Fruit fly (Drosophila melanogaster) whole organism, embryonic: ENCODE data around the gene CG46042.

Source experiments
- CG15601 ChIP-seq: fragments of 200-800 bp; sonication (Bioruptor generic); optimal IDR thresholded peaks from 3 replicates; lab custom pipeline; 2019; ENCODE audit warnings: missing biosample characterization, mild to moderate bottlenecking, missing genetic modification characterization, moderate library complexity
- CG18599 ChIP-seq: fragments of 200-800 bp; sonication (Bioruptor generic); optimal IDR thresholded peaks from 3 replicates; lab custom pipeline; 2017; ENCODE audit warnings: missing biosample characterization, missing genetic modification characterization, mild to moderate bottlenecking, moderate library complexity, missing genetic modification reagents
- CG32767 ChIP-seq: fragments of 200-800 bp; sonication (Bioruptor generic); IDR thresholded peaks from 2 replicates; pipeline ENCODE4 v1.3.6; 2022; ENCODE audit warnings: missing biosample characterization, missing genetic modification characterization
- Tbp ChIP-seq: fragments of >200 bp; optimal IDR thresholded peaks from 2 replicates; lab custom pipeline; 2018; ENCODE audit warnings: missing biosample characterization, missing genetic modification characterization
- pho ChIP-seq: fragments of 200-800 bp; sonication (Bioruptor generic); optimal IDR thresholded peaks from 2 replicates; lab custom pipeline; 2016; ENCODE audit warnings: missing biosample characterization, missing genetic modification characterization
- sob ChIP-seq: fragments of 200-800 bp; sonication (Bioruptor generic); IDR thresholded peaks from 2 replicates; pipeline ENCODE4 v1.3.6; 2022; ENCODE audit warnings: missing biosample characterization, missing genetic modification characterization

Gene CG46042

DNA sequence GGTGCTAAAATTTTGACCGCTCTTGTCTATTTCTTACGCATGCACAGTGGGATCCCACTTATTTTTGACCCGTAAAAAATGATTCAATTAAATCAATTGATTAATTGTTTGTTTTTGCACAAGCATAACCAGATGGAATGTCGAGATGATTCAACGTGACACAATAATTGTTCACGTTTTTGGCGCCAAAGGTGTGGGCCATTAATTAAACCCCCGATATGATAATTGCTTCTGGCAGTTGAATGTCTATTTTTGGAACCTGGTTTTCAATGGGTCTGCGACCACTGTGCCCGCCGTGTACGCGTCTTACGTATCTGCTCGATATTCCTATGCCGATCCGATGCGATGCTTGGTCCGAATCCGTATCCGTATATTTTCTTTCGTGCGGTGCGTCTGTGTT lies 50.2 kb downstream of the CG46042 start (continued):
- TF ChIP-seq Tbp (no peak), CG15601 (peak; percentile 45), CG32767 (peak; percentile 67), CG18599 (GFP tag; lab: Kevin White, UChicago) (peak; percentile 78), sob (GFP tag; lab: Robert Waterston, UW) (peak; percentile 75), pho (GFP tag; lab: Kevin White, UChicago) (peak; percentile 14)
